Worm (Caenorhabditis elegans) whole organism, L3 larva: ENCODE measurements around the gene set-31.
A peak's percentile ranks its signal among the peaks of the same experiment; 100 is the strongest.

Experiments
- ZK546.5 ChIP-seq: sonication (generic microtip); optimal IDR thresholded peaks from 2 replicates; lab custom pipeline; 2017; ENCODE audit warnings: missing biosample characterization, missing genetic modification characterization
- ceh-16 ChIP-seq: sonication (generic microtip); optimal IDR thresholded peaks from 2 replicates; lab custom pipeline; 2017; ENCODE audit warnings: missing biosample characterization, missing genetic modification characterization
- ceh-82 ChIP-seq: fragments of 150-350 bp; optimal IDR thresholded peaks from 2 replicates; lab custom pipeline; 2014; ENCODE audit warnings: missing biosample characterization, missing genetic modification characterization
- daf-12 ChIP-seq: fragments of 150-350 bp; optimal IDR thresholded peaks from 2 replicates; lab custom pipeline; 2014; ENCODE audit warnings: missing biosample characterization, missing genetic modification reagents, missing genetic modification characterization
- egl-5 ChIP-seq: fragments of 150-350 bp; optimal IDR thresholded peaks from 2 replicates; lab custom pipeline; 2017; ENCODE audit warnings: missing biosample characterization, missing genetic modification reagents, missing genetic modification characterization, inconsistent platforms
- elt-2 ChIP-seq: sonication (generic microtip); optimal IDR thresholded peaks from 2 replicates; lab custom pipeline; 2016; ENCODE audit warnings: missing genetic modification reagents, mild to moderate bottlenecking, missing genetic modification characterization, missing compliant biosample characterization
- elt-3 ChIP-seq, 3 experiments: fragments of 150-350 bp in 1 of 3; sonication (generic microtip) in 2 of 3; optimal IDR thresholded peaks; 2 replicates in 2 of 3; 4 replicates in 1 of 3; lab custom pipeline; 2014 to 2017; ENCODE audit warnings: missing biosample characterization in 3 of 3, missing genetic modification characterization in 3 of 3
- fos-1 ChIP-seq: fragments of 150-350 bp; optimal IDR thresholded peaks from 2 replicates; lab custom pipeline; 2014; ENCODE audit warnings: missing biosample characterization, missing genetic modification characterization
- hmg-11 ChIP-seq: sonication (generic microtip); optimal IDR thresholded peaks from 2 replicates; lab custom pipeline; 2016; ENCODE audit warnings: missing genetic modification characterization, missing compliant biosample characterization
- jun-1 ChIP-seq: fragments of 150-350 bp; optimal IDR thresholded peaks from 2 replicates; lab custom pipeline; 2014; ENCODE audit warnings: missing biosample characterization, missing genetic modification reagents, missing genetic modification characterization
- lin-15B ChIP-seq: fragments of 150-350 bp; optimal IDR thresholded peaks from 2 replicates; lab custom pipeline; 2014; ENCODE audit warnings: missing biosample characterization, missing genetic modification characterization
- lin-39 ChIP-seq: fragments of 150-350 bp; optimal IDR thresholded peaks from 2 replicates; lab custom pipeline; 2018; ENCODE audit warnings: missing biosample characterization, missing genetic modification reagents, missing genetic modification characterization
- lsy-12 ChIP-seq: sonication (generic microtip); optimal IDR thresholded peaks from 2 replicates; lab custom pipeline; 2016; ENCODE audit warnings: mild to moderate bottlenecking, missing genetic modification characterization, missing compliant biosample characterization
- mdl-1 ChIP-seq: fragments of 150-350 bp; optimal IDR thresholded peaks from 2 replicates; lab custom pipeline; 2014; ENCODE audit warnings: missing biosample characterization, missing genetic modification characterization
- mml-1 ChIP-seq: fragments of 150-350 bp; sonication (generic microtip); optimal IDR thresholded peaks from 3 replicates; lab custom pipeline; 2014; ENCODE audit warnings: missing biosample characterization, missing genetic modification characterization
- nfya-1 ChIP-seq: sonication (generic microtip); optimal IDR thresholded peaks from 2 replicates; lab custom pipeline; 2017; ENCODE audit warnings: missing genetic modification characterization, mild to moderate bottlenecking, missing compliant biosample characterization, antibody characterized with exemption, moderate library complexity; ENCODE audit not compliant: insufficient read depth
- nhr-12 ChIP-seq: fragments of 150-350 bp; optimal IDR thresholded peaks from 2 replicates; lab custom pipeline; 2014; ENCODE audit warnings: missing biosample characterization, missing genetic modification characterization
- nhr-23 ChIP-seq: fragments of 150-350 bp; optimal IDR thresholded peaks from 2 replicates; lab custom pipeline; 2014; ENCODE audit warnings: missing biosample characterization, missing genetic modification reagents, missing genetic modification characterization
- nhr-25 ChIP-seq: sonication (generic microtip); optimal IDR thresholded peaks from 2 replicates; lab custom pipeline; 2017; ENCODE audit warnings: missing biosample characterization, missing genetic modification characterization
- nhr-28 ChIP-seq: fragments of 150-350 bp; optimal IDR thresholded peaks from 2 replicates; lab custom pipeline; 2014; ENCODE audit warnings: missing biosample characterization, missing genetic modification characterization
- nhr-43 ChIP-seq: sonication (generic microtip); optimal IDR thresholded peaks from 2 replicates; lab custom pipeline; 2016; ENCODE audit warnings: mild to moderate bottlenecking, missing genetic modification characterization, missing compliant biosample characterization; ENCODE audit not compliant: poor library complexity, severe bottlenecking
- pha-4 ChIP-seq: fragments of 150-350 bp; optimal IDR thresholded peaks from 2 replicates; lab custom pipeline; 2014; ENCODE audit warnings: missing biosample characterization, missing genetic modification reagents, missing genetic modification characterization
- skn-1 ChIP-seq: fragments of 150-350 bp; optimal IDR thresholded peaks from 2 replicates; lab custom pipeline; 2014; ENCODE audit warnings: missing biosample characterization, missing genetic modification characterization
- snpc-4 ChIP-seq: fragments of 150-350 bp; optimal IDR thresholded peaks from 2 replicates; lab custom pipeline; 2014; ENCODE audit warnings: missing biosample characterization, missing genetic modification characterization
- unc-39 ChIP-seq: sonication (generic microtip); optimal IDR thresholded peaks from 4 replicates; lab custom pipeline; 2017; ENCODE audit warnings: missing biosample characterization, missing genetic modification characterization
- unc-62 ChIP-seq: fragments of 150-350 bp; sonication (generic microtip); optimal IDR thresholded peaks from 4 replicates; lab custom pipeline; 2014; ENCODE audit warnings: missing biosample characterization, missing genetic modification reagents, missing genetic modification characterization
- zag-1 ChIP-seq: fragments of 150-350 bp; optimal IDR thresholded peaks from 2 replicates; lab custom pipeline; 2014; ENCODE audit warnings: missing biosample characterization, missing genetic modification characterization
- ztf-4 ChIP-seq: fragments of 150-350 bp; optimal IDR thresholded peaks from 2 replicates; lab custom pipeline; 2014; ENCODE audit warnings: missing biosample characterization, missing genetic modification characterization

set-31 gene

ce11 chrV:14419855-14420254 lies 2.2 kb downstream of the set-31 start:
- TF ChIP-seq skn-1 (tag; lab: Kevin White, UChicago) (no peak), unc-62 (no peak), lsy-12 (tag; lab: Kevin White, UChicago) (no peak), ztf-4 (tag; lab: Kevin White, UChicago) (no peak), mml-1 (no peak), lin-39 (tag; lab: Kevin White, UChicago) (no peak), nhr-28 (tag; lab: Kevin White, UChicago) (no peak)
- TF ChIP-seq, all 47 proteins: peak for 0

- TF ChIP-seq pha-4 (tag; lab: Kevin White, UChicago) = peak; percentile 10
- peak; percentile 36 for TF ChIP-seq elt-2 (tag; lab: Kevin White, UChicago)
- no peak for TF ChIP-seq unc-39 (tag; lab: Kevin White, UChicago)
Observed at ce11 chrV:14421325-14421724, 3.6 kb downstream of the set-31 start, which contains the start of gene dhs-22. TSS of gene dhs-22 (minus strand) at chrV:14421440.

- TF ChIP-seq elt-2 (tag; lab: Kevin White, UChicago) (peak; percentile 6), mdl-1 (no peak), fos-1 (tag; lab: Kevin White, UChicago) (no peak), lin-39 (tag; lab: Kevin White, UChicago) (no peak), daf-12 (tag; lab: Kevin White, UChicago) (no peak)
Observed at ce11 chrV:14422317-14422716, 4.6 kb downstream of the set-31 start, which contains the start of gene pas-1. TSS of gene pas-1 (minus strand) at chrV:14422618.

- TF ChIP-seq skn-1 (tag; lab: Kevin White, UChicago) = peak; percentile 98
- TF ChIP-seq nhr-25 (tag; lab: Kevin White, UChicago) = peak; percentile 68
- TF ChIP-seq lin-39 (tag; lab: Kevin White, UChicago) = no peak
- TF ChIP-seq nhr-12 (tag; lab: Kevin White, UChicago) = no peak
- TF ChIP-seq pha-4 (tag; lab: Kevin White, UChicago) = peak; percentile 52
- TF ChIP-seq lin-15B = peak; percentile 64
- TF ChIP-seq snpc-4 = peak; percentile 24
- peak; percentile 46 for TF ChIP-seq nfya-1
- no peak for TF ChIP-seq ZK546.5
- TF ChIP-seq nhr-43 (tag; lab: Kevin White, UChicago) = peak; percentile 19
- TF ChIP-seq nhr-23 (tag; lab: Kevin White, UChicago) = peak; percentile 51
Observed at ce11 chrV:14423268-14423667, 5.6 kb downstream of the set-31 start, which contains the start of gene rpoa-12. TSS of gene rpoa-12 (minus strand) at chrV:14423304.

- TF ChIP-seq ztf-4 (tag; lab: Kevin White, UChicago) (no peak), lin-15B (peak; percentile 5), snpc-4 (peak; percentile 54), ceh-16 (no peak), fos-1 (tag; lab: Kevin White, UChicago) (no peak), nhr-43 (tag; lab: Kevin White, UChicago) (peak; percentile 53), egl-5 (tag; lab: Kevin White, UChicago) (peak; percentile 46)
Observed at ce11 chrV:14424958-14425492, 7.3 kb downstream of the set-31 start, which contains the start of gene rrsr-1. TSS of gene rrsr-1 (minus strand) at chrV:14425008.

- no peak for TF ChIP-seq daf-12 (tag; lab: Kevin White, UChicago)
- TF ChIP-seq elt-3 (tag; optimal IDR thresholded peaks at IDR 0.05; lab: Kevin White, UChicago) = no peak
- no peak for TF ChIP-seq ZK546.5
Observed at ce11 chrV:14426013-14426412, 8.3 kb downstream of the set-31 start.

- TF ChIP-seq skn-1 (tag; lab: Kevin White, UChicago) (no peak), lin-39 (tag; lab: Kevin White, UChicago) (no peak), snpc-4 (no peak), zag-1 (tag; lab: Kevin White, UChicago) (no peak), jun-1 (no peak), nfya-1 (no peak), mdl-1 (no peak), ceh-82 (tag; lab: Kevin White, UChicago) (no peak), nhr-23 (tag; lab: Kevin White, UChicago) (no peak), hmg-11 (no peak), fos-1 (tag; lab: Kevin White, UChicago) (no peak)
Observed at ce11 chrV:14427069-14427825, 9.5 kb downstream of the set-31 start.
